Fruit fly (Drosophila melanogaster) whole organism, embryonic: ENCODE data around the gene CG31174.

Source experiments
- CG12071 ChIP-seq: fragments of 200-800 bp; sonication (Bioruptor generic); optimal IDR thresholded peaks from 3 replicates; lab custom pipeline; 2018; ENCODE audit warnings: missing biosample characterization, mild to moderate bottlenecking, missing genetic modification characterization
- CG12104 ChIP-seq: fragments of 200-800 bp; sonication (Bioruptor generic); optimal IDR thresholded peaks from 3 replicates; lab custom pipeline; 2016; ENCODE audit warnings: missing biosample characterization, missing genetic modification characterization
- CG31365 ChIP-seq: fragments of 200-800 bp; sonication (Bioruptor generic); optimal IDR thresholded peaks from 2 replicates; lab custom pipeline; 2018; ENCODE audit warnings: missing biosample characterization, mild to moderate bottlenecking, missing genetic modification characterization
- CG32772 ChIP-seq: fragments of 200-800 bp; sonication (Bioruptor generic); IDR thresholded peaks from 2 replicates; pipeline ENCODE4 v1.3.6; 2022; ENCODE audit warnings: missing biosample characterization, missing genetic modification characterization
- CG5245 ChIP-seq: fragments of 200-800 bp; sonication (Bioruptor generic); optimal IDR thresholded peaks from 3 replicates; lab custom pipeline; 2016; ENCODE audit warnings: missing biosample characterization, missing genetic modification characterization
- CG8478 ChIP-seq: fragments of >200 bp; optimal IDR thresholded peaks from 2 replicates; lab custom pipeline; 2018
- CG8924 ChIP-seq: fragments of 200-800 bp; optimal IDR thresholded peaks from 3 replicates; lab custom pipeline; 2019; ENCODE audit warnings: missing biosample characterization, mild to moderate bottlenecking, missing genetic modification characterization, moderate library complexity
- CG9932 ChIP-seq: fragments of 200-800 bp; sonication (Bioruptor generic); IDR thresholded peaks from 2 replicates; pipeline ENCODE4 v1.3.6; 2022; ENCODE audit warnings: missing biosample characterization, missing genetic modification characterization
- CoRest ChIP-seq: fragments of 200-800 bp; sonication (Bioruptor generic); optimal IDR thresholded peaks from 3 replicates; lab custom pipeline; 2018; ENCODE audit warnings: missing biosample characterization, mild to moderate bottlenecking, missing genetic modification characterization, moderate library complexity
- D19B ChIP-seq: fragments of 200-800 bp; sonication (Bioruptor generic); optimal IDR thresholded peaks from 2 replicates; lab custom pipeline; 2017; ENCODE audit warnings: missing biosample characterization, mild to moderate bottlenecking, missing genetic modification characterization
- Dek ChIP-seq: fragments of 200-800 bp; sonication (Bioruptor generic); optimal IDR thresholded peaks from 3 replicates; lab custom pipeline; 2019; ENCODE audit warnings: missing biosample characterization, mild to moderate bottlenecking, missing genetic modification characterization, moderate library complexity
- Ets65A ChIP-seq: fragments of 200-800 bp; sonication (Bioruptor generic); peaks from one replicate; lab custom pipeline; 2016; ENCODE audit warnings: missing biosample characterization, missing genetic modification characterization
- Hmr ChIP-seq: fragments of 200-800 bp; sonication (Bioruptor generic); optimal IDR thresholded peaks from 3 replicates; lab custom pipeline; 2017; ENCODE audit warnings: mild to moderate bottlenecking, missing biosample characterization, missing genetic modification reagents, missing genetic modification characterization
- Med ChIP-seq: fragments of 200-800 bp; sonication (Bioruptor generic); peaks from one replicate; lab custom pipeline; 2016; ENCODE audit warnings: missing biosample characterization, missing genetic modification characterization, mild to moderate bottlenecking, inconsistent platforms, moderate library complexity
- Pdp1 ChIP-seq, 2 experiments: fragments of 200-800 bp; sonication (Bioruptor generic); optimal IDR thresholded peaks; 3 replicates each; lab custom pipeline; 2016; ENCODE audit warnings: missing biosample characterization in 2 of 2, missing genetic modification characterization in 2 of 2, mild to moderate bottlenecking in 1 of 2, moderate library complexity in 1 of 2
- Sry-δ ChIP-seq: fragments of 200-800 bp; sonication (Bioruptor generic); optimal IDR thresholded peaks from 2 replicates; lab custom pipeline; 2016; ENCODE audit warnings: missing biosample characterization, missing genetic modification characterization
- Ssrp ChIP-seq: fragments of 200-800 bp; sonication (Bioruptor generic); optimal IDR thresholded peaks from 2 replicates; lab custom pipeline; 2018; ENCODE audit warnings: missing biosample characterization, mild to moderate bottlenecking, missing genetic modification characterization, moderate library complexity
- Xrp1 ChIP-seq: fragments of 200-800 bp; sonication (Bioruptor generic); IDR thresholded peaks from 2 replicates; pipeline ENCODE4 v1.3.6; 2022; ENCODE audit warnings: missing biosample characterization, missing genetic modification characterization
- ase ChIP-seq: fragments of 200-800 bp; sonication (Bioruptor generic); IDR thresholded peaks from 3 replicates; pipeline ENCODE4 v1.3.6; 2022; ENCODE audit warnings: missing biosample characterization, missing genetic modification characterization
- caup ChIP-seq: fragments of 200-800 bp; sonication (Bioruptor generic); optimal IDR thresholded peaks from 3 replicates; lab custom pipeline; 2017; ENCODE audit warnings: missing biosample characterization, mild to moderate bottlenecking, missing genetic modification characterization, moderate library complexity; ENCODE audit not compliant: severe bottlenecking
- crol ChIP-seq: fragments of 200-800 bp; sonication (Bioruptor generic); IDR thresholded peaks from 2 replicates; pipeline ENCODE4 v1.3.6; 2022; ENCODE audit warnings: missing biosample characterization, missing genetic modification characterization
- dmrt11E ChIP-seq: fragments of 200-800 bp; sonication (Bioruptor generic); optimal IDR thresholded peaks from 3 replicates; lab custom pipeline; 2018; ENCODE audit warnings: missing biosample characterization, mild to moderate bottlenecking, missing genetic modification characterization, moderate library complexity
- eve ChIP-seq, 2 experiments: fragments of >200 bp; optimal IDR thresholded peaks; 2 replicates each; lab custom pipeline; 2017; ENCODE audit warnings: missing biosample characterization in 2 of 2, missing genetic modification characterization in 2 of 2
- exex ChIP-seq: fragments of 200-800 bp; sonication (Bioruptor generic); optimal IDR thresholded peaks from 4 replicates; lab custom pipeline; 2018; ENCODE audit warnings: missing biosample characterization, mild to moderate bottlenecking, missing genetic modification characterization, moderate library complexity
- gem ChIP-seq: fragments of 200-800 bp; sonication (Bioruptor generic); optimal IDR thresholded peaks from 2 replicates; lab custom pipeline; 2019; ENCODE audit warnings: missing biosample characterization, mild to moderate bottlenecking, missing genetic modification characterization, moderate library complexity
- grn ChIP-seq: fragments of 200-800 bp; sonication (Bioruptor generic); optimal IDR thresholded peaks from 3 replicates; lab custom pipeline; 2017; ENCODE audit warnings: missing biosample characterization, missing genetic modification characterization
- lab ChIP-seq: fragments of 200-800 bp; sonication (Bioruptor generic); optimal IDR thresholded peaks from 3 replicates; lab custom pipeline; 2017; ENCODE audit warnings: missing biosample characterization, missing genetic modification characterization, mild to moderate bottlenecking, moderate library complexity, missing genetic modification reagents
- mirr ChIP-seq: fragments of 200-800 bp; sonication (Bioruptor generic); optimal IDR thresholded peaks from 3 replicates; lab custom pipeline; 2018; ENCODE audit warnings: missing biosample characterization, mild to moderate bottlenecking, missing genetic modification characterization
- nom ChIP-seq: fragments of 200-800 bp; sonication (Bioruptor generic); optimal IDR thresholded peaks from 2 replicates; lab custom pipeline; 2017; ENCODE audit warnings: missing biosample characterization, missing genetic modification characterization, mild to moderate bottlenecking, moderate library complexity, missing genetic modification reagents
- pfk ChIP-seq: fragments of 200-800 bp; sonication (Bioruptor generic); optimal IDR thresholded peaks from 2 replicates; lab custom pipeline; 2018; ENCODE audit warnings: missing biosample characterization, mild to moderate bottlenecking, missing genetic modification characterization, moderate library complexity
- phol ChIP-seq: fragments of 200-800 bp; sonication (Bioruptor generic); optimal IDR thresholded peaks from 3 replicates; lab custom pipeline; 2018; ENCODE audit warnings: missing biosample characterization, mild to moderate bottlenecking, missing genetic modification characterization, moderate library complexity
- row ChIP-seq: fragments of 200-800 bp; sonication (Bioruptor generic); IDR thresholded peaks from 3 replicates; pipeline ENCODE4 v1.3.6; 2022; ENCODE audit warnings: missing biosample characterization, missing genetic modification characterization
- sc ChIP-seq, 3 experiments: fragments of >200 bp in 2 of 3; fragments of 200-800 bp in 1 of 3; sonication (Bioruptor generic) in 1 of 3; optimal IDR thresholded peaks; 2 replicates in 2 of 3; 3 replicates in 1 of 3; lab custom pipeline; 2017; ENCODE audit warnings: mild to moderate bottlenecking in 1 of 3, missing biosample characterization in 1 of 3, missing genetic modification characterization in 1 of 3, missing genetic modification reagents in 1 of 3
- sens ChIP-seq: fragments of 200-800 bp; sonication (Bioruptor generic); peaks from one replicate; lab custom pipeline; 2016; ENCODE audit warnings: missing biosample characterization, missing genetic modification characterization
- shn ChIP-seq: fragments of 200-800 bp; sonication (Bioruptor generic); optimal IDR thresholded peaks from 3 replicates; lab custom pipeline; 2016; ENCODE audit warnings: missing biosample characterization, missing genetic modification characterization
- slbo ChIP-seq: fragments of 200-800 bp; sonication (Bioruptor generic); IDR thresholded peaks from 2 replicates; pipeline ENCODE4 v1.3.6; 2022; ENCODE audit warnings: missing biosample characterization, missing genetic modification characterization
- slp2 ChIP-seq: fragments of 200-800 bp; sonication (Bioruptor generic); optimal IDR thresholded peaks from 2 replicates; lab custom pipeline; 2016; ENCODE audit warnings: missing biosample characterization, missing genetic modification characterization
- sqz ChIP-seq: fragments of 200-800 bp; sonication (Bioruptor generic); optimal IDR thresholded peaks from 3 replicates; lab custom pipeline; 2018; ENCODE audit warnings: missing biosample characterization, mild to moderate bottlenecking, missing genetic modification characterization
- sug ChIP-seq: fragments of 200-800 bp; optimal IDR thresholded peaks from 2 replicates; lab custom pipeline; 2019; ENCODE audit warnings: missing biosample characterization, mild to moderate bottlenecking, missing genetic modification characterization, moderate library complexity
- tll ChIP-seq, 2 experiments: fragments of 200-800 bp in 1 of 2; fragments of >200 bp in 1 of 2; sonication (Bioruptor generic) in 1 of 2; optimal IDR thresholded peaks; 2 replicates each; lab custom pipeline; 2017 to 2019; ENCODE audit warnings: missing biosample characterization in 2 of 2, missing genetic modification characterization in 2 of 2, mild to moderate bottlenecking in 1 of 2, moderate library complexity in 1 of 2
- vvl ChIP-seq: fragments of 200-800 bp; sonication (Bioruptor generic); IDR thresholded peaks from 2 replicates; pipeline ENCODE4 v1.3.6; 2022; ENCODE audit warnings: missing biosample characterization, missing genetic modification characterization
- wdn ChIP-seq: fragments of 200-800 bp; sonication (Bioruptor generic); IDR thresholded peaks from 2 replicates; pipeline ENCODE4 v1.3.6; 2022; ENCODE audit warnings: missing biosample characterization, missing genetic modification characterization
- zfh2 ChIP-seq: fragments of 200-800 bp; sonication (Bioruptor generic); optimal IDR thresholded peaks from 2 replicates; lab custom pipeline; 2016; ENCODE audit warnings: missing biosample characterization, missing genetic modification characterization

The CG31174 gene

dm6 chr3R:21841474-21842376, 27.6 kb downstream of the CG31174 start:
- TF ChIP-seq Ets65A (GFP tag; lab: Kevin White, UChicago) (peak; percentile 23), dmrt11E (tag; lab: Kevin White, UChicago) (peak; percentile 31), CG5245 (GFP tag; lab: Kevin White, UChicago) (no peak), D19B (GFP tag; lab: Kevin White, UChicago) (peak; percentile 35), ase (no peak), sens (GFP tag; lab: Kevin White, UChicago) (peak; percentile 52), Xrp1 (GFP tag; lab: Robert Waterston, UW) (peak; percentile 23; the same call in 1 of the 2 replicates), vvl (GFP tag; lab: Robert Waterston, UW) (peak; percentile 86), CG12104 (GFP tag; lab: Kevin White, UChicago) (no peak), nom (peak; percentile 60), caup (GFP tag; lab: Kevin White, UChicago) (no peak), Hmr (GFP tag; lab: Kevin White, UChicago) (no peak), row (GFP tag; lab: Robert Waterston, UW) (peak; percentile 18; the same call in 1 of the 3 replicates), gem (peak; percentile 14), CG32772 (0 out of 2 replicates have a peak, but pooled peaks have one; percentile 32), crol (GFP tag; lab: Robert Waterston, UW) (peak; percentile 86), sqz (peak; percentile 47), phol (tag; lab: Kevin White, UChicago) (peak; percentile 1)

- TF ChIP-seq sc (optimal IDR thresholded peaks at IDR 0.05; lab: Kevin White, UChicago) = no peak
- no peak for TF ChIP-seq sc (GFP tag; optimal IDR thresholded peaks at IDR 0.05; lab: Kevin White, UChicago)
- no peak for TF ChIP-seq Ssrp
- TF ChIP-seq grn = peak; percentile 83
- TF ChIP-seq wdn (GFP tag; lab: Robert Waterston, UW) = no peak
- TF ChIP-seq shn (GFP tag; lab: Kevin White, UChicago) = no peak
- no peak for TF ChIP-seq CG12071 (GFP tag; lab: Kevin White, UChicago)
- peak; percentile 58 for TF ChIP-seq sug (tag; lab: Kevin White, UChicago)
- no peak for TF ChIP-seq lab (GFP tag; lab: Kevin White, UChicago)
- TF ChIP-seq Pdp1 (GFP tag; optimal IDR thresholded peaks at IDR 0.05; lab: Kevin White, UChicago) = peak in 1 of 2 experiments; percentile 98
- peak; percentile 56 for TF ChIP-seq exex (tag; lab: Kevin White, UChicago)
- no peak for TF ChIP-seq CG8478
- TF ChIP-seq CG8924 (tag; lab: Kevin White, UChicago) = no peak
- TF ChIP-seq zfh2 (GFP tag; lab: Kevin White, UChicago) = no peak
- TF ChIP-seq CG31365 = no peak
- TF ChIP-seq slp2 (GFP tag; lab: Kevin White, UChicago) = no peak
- no peak for TF ChIP-seq Dek (tag; lab: Kevin White, UChicago)
- TF ChIP-seq Sry-δ (GFP tag; lab: Kevin White, UChicago) = no peak
- no peak for TF ChIP-seq CG9932 (GFP tag; lab: Robert Waterston, UW)
- TF ChIP-seq Med = peak; percentile 46
- peak in 1 of 2 experiments; percentile 46 for TF ChIP-seq eve (GFP tag; optimal IDR thresholded peaks at IDR 0.05; lab: Kevin White, UChicago)
- TF ChIP-seq mirr (GFP tag; lab: Kevin White, UChicago) = peak; percentile 12
- no peak for TF ChIP-seq slbo
- TF ChIP-seq CoRest = no peak
- no peak for TF ChIP-seq pfk
- TF ChIP-seq tll (GFP tag; optimal IDR thresholded peaks at IDR 0.05; lab: Kevin White, UChicago) = no peak
These were observed 28.9 kb downstream of the CG31174 start for dm6 chr3R:21840432-21840831.
